Worm (Caenorhabditis elegans): ENCODE data around the gene far-1.
A peak's percentile ranks its signal among the peaks of the same experiment; 100 is the strongest.

The far-1 gene

DNA sequence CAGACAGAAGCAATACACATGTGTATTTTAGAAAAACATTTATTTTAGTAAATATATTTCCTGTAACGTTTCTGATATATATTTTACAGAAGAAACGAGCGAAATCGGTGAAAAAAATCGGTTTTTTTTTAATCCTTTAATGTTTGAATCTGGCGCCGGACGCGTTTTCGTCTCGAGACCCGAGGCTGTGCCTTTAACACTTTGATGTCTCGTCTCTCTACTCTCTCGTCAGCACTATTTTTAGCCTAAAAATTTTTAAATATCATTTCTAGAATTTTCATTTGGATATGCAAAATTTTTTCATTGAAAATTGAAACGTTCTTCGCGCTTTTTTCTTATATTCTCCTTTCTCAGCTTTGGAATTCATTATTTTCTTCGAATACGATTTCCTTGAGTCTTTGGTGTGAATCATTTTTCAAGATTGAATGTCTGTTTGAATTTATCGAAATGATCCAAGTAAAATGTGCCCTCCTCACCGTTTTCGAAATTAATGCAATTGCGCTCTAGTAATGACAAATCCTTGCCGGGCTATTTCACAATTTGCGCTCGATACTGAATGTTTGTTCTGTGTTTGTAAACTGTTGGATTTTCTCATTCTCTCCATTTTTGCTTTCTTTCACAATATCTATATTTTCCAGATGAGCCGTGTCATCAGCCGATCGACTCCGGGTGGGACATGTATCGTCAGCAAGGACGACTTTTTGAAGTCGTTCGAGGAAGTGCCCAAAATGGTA lies 26.4 kb downstream of the far-1 start, which contains the start of gene cls-2:
Gene cls-2 (plus strand): TSS at position 635 of the 734 bp plus-strand sequence.
- TF ChIP-seq sea-1 (GFP tag; conservative IDR thresholded peaks at IDR 0.05), result 0 out of 2 replicates have a peak, but pooled peaks have one; percentile 58
- no peak for TF ChIP-seq ceh-36 (tag; optimal IDR thresholded peaks at IDR 0.05)

DNA sequence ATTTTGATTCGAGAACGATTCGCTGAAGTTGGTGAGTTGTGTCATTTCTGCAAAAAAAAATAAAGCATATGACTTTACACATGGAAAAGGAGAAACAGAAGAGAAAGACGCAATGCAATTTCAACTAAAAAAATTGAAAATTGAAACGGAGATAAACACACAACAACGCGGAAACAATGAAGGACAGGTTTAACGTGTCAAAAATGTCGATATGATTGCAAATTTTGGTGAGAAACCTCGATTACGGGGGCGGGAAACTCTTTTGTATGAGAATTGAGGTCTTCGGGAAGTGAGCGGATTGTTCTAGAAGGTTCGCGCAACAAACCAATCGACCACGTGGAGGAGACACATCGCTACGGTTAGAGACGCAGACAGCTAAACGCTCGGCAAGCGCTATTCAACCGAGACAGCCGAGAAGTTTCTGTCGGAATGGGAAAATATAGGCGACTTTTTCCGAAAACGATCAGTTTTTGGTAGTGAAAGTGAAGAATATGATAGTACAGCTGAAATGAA lies 27.2 kb downstream of the far-1 start, which contains the start of gene R107.5:
Gene R107.5 (minus strand): TSS at position 51 of the 513 bp plus-strand sequence.
- no peak for TF ChIP-seq scrt-1 (GFP tag; IDR thresholded peaks at IDR 0.05)
- peak; percentile 58 for TF ChIP-seq tra-4 (tag; optimal IDR thresholded peaks at IDR 0.05)
- peak; percentile 12; the same call in 1 of the 2 replicates for TF ChIP-seq pes-1 (GFP tag; IDR thresholded peaks at IDR 0.05)
- peak; percentile 24; the same call in 1 of the 2 replicates for TF ChIP-seq flt-1 (GFP tag; IDR thresholded peaks at IDR 0.05)
- no peak for TF ChIP-seq hmbx-1 (tag; optimal IDR thresholded peaks at IDR 0.05)
- peak; percentile 47 for TF ChIP-seq hmg-4 (GFP tag; optimal IDR thresholded peaks at IDR 0.05)
- TF ChIP-seq hnd-1 (tag; optimal IDR thresholded peaks at IDR 0.05), result peak; percentile 31
- no peak for TF ChIP-seq ceh-13 (GFP tag; optimal IDR thresholded peaks at IDR 0.05)
- no peak for TF ChIP-seq tbx-37 (GFP tag; conservative IDR thresholded peaks at IDR 0.05)
- no peak for TF ChIP-seq ama-1 (optimal IDR thresholded peaks at IDR 0.05)
- peak; percentile 66 for TF ChIP-seq F13C5.2 (tag; optimal IDR thresholded peaks at IDR 0.05)
- TF ChIP-seq ceh-36 (tag; optimal IDR thresholded peaks at IDR 0.05), result no peak
- TF ChIP-seq B0310.2 (tag; optimal IDR thresholded peaks at IDR 0.05), result peak; percentile 63
- TF ChIP-seq sea-1 (GFP tag; conservative IDR thresholded peaks at IDR 0.05), result 0 out of 2 replicates have a peak, but pooled peaks have one; percentile 11
- TF ChIP-seq tbx-11 (GFP tag; IDR thresholded peaks at IDR 0.05), result no peak
- TF ChIP-seq ets-7 (tag; optimal IDR thresholded peaks at IDR 0.05), result no peak
- no peak for TF ChIP-seq aly-1 (tag; optimal IDR thresholded peaks at IDR 0.05)

DNA sequence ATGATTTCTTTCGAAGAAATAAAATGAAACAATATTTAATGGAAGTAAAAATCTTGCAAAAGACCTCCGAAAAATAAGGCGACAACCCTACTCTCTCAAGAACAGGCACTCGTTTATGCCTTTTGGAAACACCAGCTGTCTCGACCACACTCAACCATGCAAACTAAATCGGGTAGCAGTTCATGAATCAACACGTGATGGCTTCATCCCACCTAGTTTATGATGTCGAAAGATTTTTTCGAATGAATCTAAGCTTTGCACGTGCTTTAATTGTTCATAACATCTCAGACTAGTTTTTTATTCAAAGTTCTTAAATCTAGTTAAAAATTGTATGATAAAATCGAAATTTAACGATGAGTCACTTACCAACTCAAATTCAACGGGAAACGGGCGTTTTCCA lies 27.7 kb downstream of the far-1 start:
- no peak for TF ChIP-seq hmg-4 (GFP tag; optimal IDR thresholded peaks at IDR 0.05)
- TF ChIP-seq pes-1 (GFP tag; IDR thresholded peaks at IDR 0.05), result 0 out of 2 replicates have a peak, but pooled peaks have one; percentile 37

DNA sequence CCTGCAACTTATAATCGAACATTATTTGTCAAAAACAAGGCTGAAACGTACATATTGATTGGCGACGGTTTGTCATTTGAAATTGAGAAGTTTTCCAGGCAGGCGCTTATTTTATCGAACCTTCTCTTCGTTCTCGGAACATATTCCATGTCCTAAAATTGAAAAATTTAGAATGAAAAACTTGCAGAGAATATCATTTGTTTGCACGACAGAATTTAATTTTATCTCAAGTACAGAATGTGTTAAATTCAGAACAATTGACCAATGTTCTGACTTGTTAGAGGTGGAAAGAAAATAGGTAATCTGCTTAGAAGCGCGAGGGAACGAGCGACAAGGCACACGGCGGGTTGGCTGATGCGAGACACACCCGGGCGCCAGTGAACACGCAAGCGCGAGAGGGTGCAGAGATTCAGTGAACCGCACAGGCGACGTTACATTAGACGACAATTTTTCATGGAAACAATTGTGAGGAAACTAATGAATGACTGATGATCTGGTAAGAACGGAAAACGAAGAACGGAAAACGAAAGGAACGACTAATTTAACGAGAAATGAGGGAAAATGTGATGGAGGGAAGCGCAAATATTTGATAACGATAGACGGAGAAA lies 28.5 kb downstream of the far-1 start:
- TF ChIP-seq sea-1 (GFP tag; conservative IDR thresholded peaks at IDR 0.05) (peak; percentile 33; the same call in 1 of the 2 replicates), scrt-1 (GFP tag; IDR thresholded peaks at IDR 0.05) (0 out of 2 replicates have a peak, but pooled peaks have one; percentile 59), hnd-1 (tag; optimal IDR thresholded peaks at IDR 0.05) (no peak)

DNA sequence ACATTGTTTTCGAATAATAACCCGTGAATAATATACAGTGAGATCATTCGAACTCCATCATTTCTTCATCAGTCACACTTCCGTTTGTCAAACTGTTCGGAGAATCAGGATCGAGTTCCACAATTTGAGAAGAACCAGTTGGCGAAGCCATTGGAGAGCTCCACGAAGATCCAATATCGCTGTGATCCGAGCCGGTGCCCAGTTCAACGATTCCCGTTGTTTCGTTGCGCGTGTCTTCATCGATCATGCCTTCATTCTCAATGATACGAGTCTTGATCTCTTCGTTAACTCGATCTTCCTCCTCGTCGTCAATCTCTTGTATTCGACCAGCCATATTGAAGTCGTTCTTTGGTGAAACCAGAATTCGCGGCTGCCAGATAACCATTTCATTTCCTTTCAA lies 29.3 kb downstream of the far-1 start:
- TF ChIP-seq aly-1 (tag; optimal IDR thresholded peaks at IDR 0.05) (no peak), sea-1 (GFP tag; conservative IDR thresholded peaks at IDR 0.05) (no peak), ama-1 (optimal IDR thresholded peaks at IDR 0.05) (no peak), hmbx-1 (tag; optimal IDR thresholded peaks at IDR 0.05) (no peak), tra-4 (tag; optimal IDR thresholded peaks at IDR 0.05) (no peak), flt-1 (GFP tag; IDR thresholded peaks at IDR 0.05) (no peak), B0310.2 (tag; optimal IDR thresholded peaks at IDR 0.05) (no peak), scrt-1 (GFP tag; IDR thresholded peaks at IDR 0.05) (no peak), ceh-36 (tag; optimal IDR thresholded peaks at IDR 0.05) (no peak), hmg-4 (GFP tag; optimal IDR thresholded peaks at IDR 0.05) (no peak), F13C5.2 (tag; optimal IDR thresholded peaks at IDR 0.05) (no peak), tbx-11 (GFP tag; IDR thresholded peaks at IDR 0.05) (no peak), pes-1 (GFP tag; IDR thresholded peaks at IDR 0.05) (no peak), hnd-1 (tag; optimal IDR thresholded peaks at IDR 0.05) (no peak), ets-7 (tag; optimal IDR thresholded peaks at IDR 0.05) (no peak), tbx-37 (GFP tag; conservative IDR thresholded peaks at IDR 0.05) (no peak), ceh-13 (GFP tag; optimal IDR thresholded peaks at IDR 0.05) (no peak)

DNA sequence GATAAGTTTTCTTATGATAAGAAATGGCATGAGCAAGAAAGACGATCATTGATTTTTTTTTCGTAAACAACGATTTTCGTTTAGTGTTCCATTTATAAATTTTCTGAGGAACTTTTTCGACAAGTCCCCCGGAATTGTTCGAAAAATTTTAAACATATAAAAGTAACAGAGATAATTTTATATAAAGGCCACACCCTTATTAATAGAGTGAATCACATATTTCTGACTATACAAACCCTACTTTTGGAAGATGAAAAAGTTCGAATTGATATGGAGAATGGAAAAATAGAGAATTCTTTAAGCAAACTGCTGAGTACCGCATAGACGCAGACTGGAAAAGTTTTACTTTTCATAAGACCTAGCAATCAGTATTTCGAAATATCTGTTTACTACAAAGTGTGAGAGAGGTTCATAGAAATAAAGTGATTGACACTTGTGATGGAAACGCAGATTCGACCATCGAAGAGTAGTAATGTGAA lies 29.8 kb downstream of the far-1 start:
- peak; percentile 61 for TF ChIP-seq hnd-1 (tag; optimal IDR thresholded peaks at IDR 0.05)
- no peak for TF ChIP-seq hmg-4 (GFP tag; optimal IDR thresholded peaks at IDR 0.05)
- TF ChIP-seq tbx-37 (GFP tag; conservative IDR thresholded peaks at IDR 0.05), result no peak
- TF ChIP-seq tbx-11 (GFP tag; IDR thresholded peaks at IDR 0.05), result no peak
- TF ChIP-seq hmbx-1 (tag; optimal IDR thresholded peaks at IDR 0.05), result no peak
- TF ChIP-seq scrt-1 (GFP tag; IDR thresholded peaks at IDR 0.05), result no peak
- peak; percentile 3 for TF ChIP-seq ceh-36 (tag; optimal IDR thresholded peaks at IDR 0.05)
- TF ChIP-seq sea-1 (GFP tag; conservative IDR thresholded peaks at IDR 0.05), result peak; percentile 47; the same call in 1 of the 2 replicates

DNA sequence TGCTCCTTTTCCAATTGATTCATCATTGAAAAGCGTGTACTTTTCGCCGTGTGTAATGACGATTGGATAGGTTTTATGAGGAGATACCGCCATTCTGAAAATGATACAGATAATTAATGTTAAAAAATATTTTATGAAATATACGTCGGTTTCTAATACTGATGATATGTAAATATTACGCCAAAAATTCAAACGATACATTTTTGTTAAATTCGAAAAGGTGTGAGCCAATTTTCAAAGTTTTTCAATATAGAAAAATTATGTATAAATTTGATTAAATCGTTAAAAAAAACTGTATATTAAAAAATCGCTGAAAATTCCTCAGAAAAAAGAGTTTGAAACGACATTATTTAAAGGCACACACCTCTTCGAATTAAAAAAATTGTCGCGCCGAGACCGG lies 30.4 kb downstream of the far-1 start, which contains the start of gene ikke-1:
Gene ikke-1 (minus strand): TSS at position 101 of the 400 bp plus-strand sequence.
- no peak for TF ChIP-seq ceh-36 (tag; optimal IDR thresholded peaks at IDR 0.05)

DNA sequence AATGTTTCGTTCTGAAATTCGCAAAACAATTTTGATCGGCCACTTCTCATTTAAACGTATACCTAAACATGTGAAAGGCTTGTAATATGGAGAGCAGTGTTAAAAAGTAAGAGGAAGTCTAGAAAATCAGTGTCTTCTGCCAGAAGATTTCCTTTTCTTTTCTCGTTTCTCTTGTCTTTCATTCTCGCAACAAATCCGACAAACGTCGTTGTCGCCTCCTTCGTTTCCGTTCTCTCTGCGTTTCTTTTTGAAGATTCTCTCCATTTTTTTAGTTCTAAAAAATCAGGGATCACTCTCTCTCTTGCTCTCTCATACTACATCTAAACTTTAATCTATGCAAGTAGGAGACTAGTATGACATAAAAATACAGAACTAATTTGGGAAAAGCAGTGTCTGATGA lies 33.7 kb downstream of the far-1 start:
- no peak for TF ChIP-seq hnd-1 (tag; optimal IDR thresholded peaks at IDR 0.05)
- TF ChIP-seq pes-1 (GFP tag; IDR thresholded peaks at IDR 0.05), result no peak
- no peak for TF ChIP-seq ets-7 (tag; optimal IDR thresholded peaks at IDR 0.05)
- no peak for TF ChIP-seq ceh-13 (GFP tag; optimal IDR thresholded peaks at IDR 0.05)
- TF ChIP-seq hmg-4 (GFP tag; optimal IDR thresholded peaks at IDR 0.05), result no peak
- no peak for TF ChIP-seq tbx-37 (GFP tag; conservative IDR thresholded peaks at IDR 0.05)
- TF ChIP-seq hmbx-1 (tag; optimal IDR thresholded peaks at IDR 0.05), result no peak
- TF ChIP-seq ama-1 (optimal IDR thresholded peaks at IDR 0.05), result no peak

Measured in whole organism, early embryonic.